Worm (Caenorhabditis elegans) whole organism, L4 larva: Measurements from ENCODE around the gene gmn-1.

Experiments
- T26A8.4 ChIP-seq: fragments of 200-800 bp; sonication (Bioruptor generic); IDR thresholded peaks from 2 replicates; pipeline ENCODE4 v1.3.6; 2022; ENCODE audit warnings: missing genetic modification characterization, missing compliant biosample characterization
- dmd-6 ChIP-seq: fragments of 200-800 bp; sonication (Bioruptor generic); IDR thresholded peaks from 2 replicates; pipeline ENCODE4 v1.3.6; 2022; ENCODE audit warnings: missing genetic modification reagents, missing genetic modification characterization, missing compliant biosample characterization
- lin-13 ChIP-seq: fragments of 150-350 bp; optimal IDR thresholded peaks from 2 replicates; lab custom pipeline; 2014; ENCODE audit warnings: missing biosample characterization, missing genetic modification reagents, missing genetic modification characterization
- nhr-237 ChIP-seq: sonication (generic microtip); optimal IDR thresholded peaks from 2 replicates; lab custom pipeline; 2017; ENCODE audit warnings: missing biosample characterization, missing genetic modification characterization
- skn-1 ChIP-seq: fragments of 150-350 bp; optimal IDR thresholded peaks from 2 replicates; lab custom pipeline; 2014; ENCODE audit warnings: missing biosample characterization, missing genetic modification characterization
- unc-39 ChIP-seq: sonication (generic microtip); optimal IDR thresholded peaks from 2 replicates; lab custom pipeline; 2017; ENCODE audit warnings: missing biosample characterization, missing genetic modification characterization
- unc-62 ChIP-seq, 3 experiments: fragments of 150-350 bp in 1 of 3; sonication (generic microtip); optimal IDR thresholded peaks in 2 of 3; peaks in 1 of 3; 1 replicate in 1 of 3; 2 replicates in 2 of 3; lab custom pipeline; 2014 to 2017; ENCODE audit warnings: missing biosample characterization in 3 of 3, missing genetic modification characterization in 3 of 3, missing genetic modification reagents in 3 of 3, missing genotype in 1 of 3

ce11 chrIII:12188236-12188635, 36.9 kb downstream of the gmn-1 start:
- TF ChIP-seq T26A8.4 (GFP tag; lab: Robert Waterston, UW) (no peak), unc-39 (tag; lab: Kevin White, UChicago) (no peak), nhr-237 (tag; lab: Kevin White, UChicago) (no peak), unc-62 (GFP tag; optimal IDR thresholded peaks at IDR 0.05 in 1 of 2; lab: Kevin White, UChicago) (no peak), unc-62 (tag; optimal IDR thresholded peaks at IDR 0.05; lab: Kevin White, UChicago) (no peak), dmd-6 (GFP tag; lab: Robert Waterston, UW) (no peak), lin-13 (GFP tag; lab: Kevin White, UChicago) (no peak), skn-1 (tag; lab: Kevin White, UChicago) (no peak)
